Worm (Caenorhabditis elegans) whole organism, L2 larva: Measurements from ENCODE around the gene R10H10.7.

Experiments
- C34F6.9 ChIP-seq: fragments of 150-350 bp; optimal IDR thresholded peaks from 2 replicates; lab custom pipeline; 2014; ENCODE audit warnings: missing biosample characterization, missing genetic modification characterization
- F13H6.1 ChIP-seq: sonication (generic microtip); optimal IDR thresholded peaks from 2 replicates; lab custom pipeline; 2016; ENCODE audit warnings: missing genetic modification characterization, missing compliant biosample characterization
- ZK546.5 ChIP-seq: sonication (generic microtip); optimal IDR thresholded peaks from 2 replicates; lab custom pipeline; 2017; ENCODE audit warnings: missing biosample characterization, missing genetic modification characterization
- ama-1 ChIP-seq: fragments of 150-350 bp; optimal IDR thresholded peaks from 2 replicates; lab custom pipeline; 2018; ENCODE audit warnings: inconsistent platforms
- blmp-1 ChIP-seq: sonication (generic microtip); optimal IDR thresholded peaks from 2 replicates; lab custom pipeline; 2017; ENCODE audit warnings: missing genetic modification characterization, mild to moderate bottlenecking, missing compliant biosample characterization, antibody characterized with exemption, moderate library complexity; ENCODE audit not compliant: insufficient read depth
- crh-2 ChIP-seq: sonication (generic microtip); optimal IDR thresholded peaks from 2 replicates; lab custom pipeline; 2017; ENCODE audit warnings: missing biosample characterization, missing genetic modification characterization
- egl-27 ChIP-seq: sonication (generic microtip); optimal IDR thresholded peaks from 3 replicates; lab custom pipeline; 2017; ENCODE audit warnings: missing biosample characterization, missing genetic modification reagents, missing genetic modification characterization
- elt-1 ChIP-seq: fragments of 150-350 bp; optimal IDR thresholded peaks from 2 replicates; lab custom pipeline; 2014; ENCODE audit warnings: missing biosample characterization, missing genetic modification characterization
- elt-3 ChIP-seq: sonication (generic microtip); optimal IDR thresholded peaks from 2 replicates; lab custom pipeline; 2017; ENCODE audit warnings: missing biosample characterization, missing genetic modification characterization
- gmeb-1 ChIP-seq: fragments of 150-350 bp; optimal IDR thresholded peaks from 2 replicates; lab custom pipeline; 2014; ENCODE audit warnings: missing biosample characterization, missing genetic modification characterization
- lin-13 ChIP-seq: fragments of 150-350 bp; optimal IDR thresholded peaks from 2 replicates; lab custom pipeline; 2014; ENCODE audit warnings: missing biosample characterization, missing genetic modification reagents, missing genetic modification characterization
- lsy-2 ChIP-seq, 2 experiments: fragments of 150-350 bp in 1 of 2; sonication (generic microtip) in 1 of 2; optimal IDR thresholded peaks; 2 replicates each; lab custom pipeline; 2014 to 2017; ENCODE audit warnings: missing biosample characterization in 2 of 2, missing genetic modification characterization in 2 of 2
- mdl-1 ChIP-seq, 2 experiments: fragments of 150-350 bp in 1 of 2; sonication (generic microtip) in 1 of 2; optimal IDR thresholded peaks; 2 replicates each; lab custom pipeline; 2017; ENCODE audit warnings: missing biosample characterization in 2 of 2, missing genetic modification characterization in 2 of 2
- nhr-129 ChIP-seq: fragments of 150-350 bp; optimal IDR thresholded peaks from 2 replicates; lab custom pipeline; 2014; ENCODE audit warnings: missing biosample characterization, missing genetic modification characterization
- nhr-25 ChIP-seq: fragments of 150-350 bp; sonication (generic microtip); optimal IDR thresholded peaks from 3 replicates; lab custom pipeline; 2014; ENCODE audit warnings: missing biosample characterization, missing genetic modification characterization
- nhr-6 ChIP-seq: fragments of 150-350 bp; optimal IDR thresholded peaks from 2 replicates; lab custom pipeline; 2014; ENCODE audit warnings: missing biosample characterization, missing genetic modification characterization
- peb-1 ChIP-seq: fragments of 150-350 bp; optimal IDR thresholded peaks from 2 replicates; lab custom pipeline; 2014; ENCODE audit warnings: missing biosample characterization, missing genetic modification characterization
- sem-4 ChIP-seq: fragments of 150-350 bp; optimal IDR thresholded peaks from 2 replicates; lab custom pipeline; 2014; ENCODE audit warnings: missing biosample characterization, missing genetic modification reagents, missing genetic modification characterization
- skn-1 ChIP-seq: sonication (generic microtip); optimal IDR thresholded peaks from 2 replicates; lab custom pipeline; 2017; ENCODE audit warnings: missing biosample characterization, missing genetic modification characterization
- sma-3 ChIP-seq: sonication (generic microtip); optimal IDR thresholded peaks from 2 replicates; lab custom pipeline; 2016; ENCODE audit warnings: missing genetic modification reagents, missing genetic modification characterization, missing compliant biosample characterization
- sma-9 ChIP-seq, 2 experiments: fragments of 150-350 bp in 1 of 2; sonication (generic microtip) in 1 of 2; optimal IDR thresholded peaks; 2 replicates each; lab custom pipeline; 2014 to 2016; ENCODE audit warnings: missing genetic modification characterization in 2 of 2, mild to moderate bottlenecking in 1 of 2, missing biosample characterization in 1 of 2, missing compliant biosample characterization in 1 of 2, missing genetic modification reagents in 1 of 2, moderate library complexity in 1 of 2
- snpc-4 ChIP-seq: fragments of 150-350 bp; optimal IDR thresholded peaks from 2 replicates; lab custom pipeline; 2014; ENCODE audit warnings: missing biosample characterization, missing genetic modification characterization
- unc-55 ChIP-seq: fragments of 150-350 bp; sonication (generic microtip); optimal IDR thresholded peaks from 3 replicates; lab custom pipeline; 2014; ENCODE audit warnings: missing biosample characterization, missing genetic modification reagents, missing genetic modification characterization
- unc-62 ChIP-seq: fragments of 150-350 bp; optimal IDR thresholded peaks from 2 replicates; lab custom pipeline; 2014; ENCODE audit warnings: missing biosample characterization, missing genetic modification reagents, missing genetic modification characterization
- zag-1 ChIP-seq: fragments of 150-350 bp; optimal IDR thresholded peaks from 2 replicates; lab custom pipeline; 2014; ENCODE audit warnings: missing biosample characterization, missing genetic modification characterization
- ztf-11 ChIP-seq: sonication (generic microtip); optimal IDR thresholded peaks from 2 replicates; lab custom pipeline; 2017; ENCODE audit warnings: missing biosample characterization, missing genetic modification characterization

R10H10.7 gene

ce11 chrIV:10368326-10368725 lies 45.4 kb downstream of the R10H10.7 start, which contains the start of gene iars-1:
iars-1 (plus strand) TSS chrIV:10368601.
- TF ChIP-seq F13H6.1 (no peak), elt-1 (no peak), nhr-129 (peak; percentile 11)

- no peak for TF ChIP-seq sem-4
- TF ChIP-seq lsy-2 (tag; optimal IDR thresholded peaks at IDR 0.05; lab: Kevin White, UChicago) = peak in 1 of 2 experiments; percentile 62
- TF ChIP-seq sma-3 (GFP tag; lab: Kevin White, UChicago) = no peak
- peak; percentile 58 for TF ChIP-seq unc-55
- TF ChIP-seq F13H6.1 = no peak
- TF ChIP-seq nhr-129 = no peak
- peak; percentile 53 for TF ChIP-seq C34F6.9 (tag; lab: Kevin White, UChicago)
Observed at ce11 chrIV:10367740-10368246, 45.9 kb downstream of the R10H10.7 start, which contains the start of gene pges-2. pges-2 (minus strand) TSS chrIV:10367790.

- TF ChIP-seq C34F6.9 (tag; lab: Kevin White, UChicago) (peak; percentile 64), crh-2 (peak; percentile 83), lsy-2 (tag; optimal IDR thresholded peaks at IDR 0.05; lab: Kevin White, UChicago) (peak in 1 of 2 experiments; percentile 69), gmeb-1 (tag; lab: Kevin White, UChicago) (peak; percentile 67), nhr-129 (peak; percentile 54), sma-3 (GFP tag; lab: Kevin White, UChicago) (peak; percentile 49), nhr-25 (peak; percentile 29), unc-55 (peak; percentile 54), ama-1 (lab: Kevin White, UChicago) (no peak), F13H6.1 (peak; percentile 40), mdl-1 (tag; optimal IDR thresholded peaks at IDR 0.05; lab: Kevin White, UChicago) (no peak), sma-9 (GFP tag; optimal IDR thresholded peaks at IDR 0.05; lab: Kevin White, UChicago) (peak; percentile 53), sma-9 (tag; optimal IDR thresholded peaks at IDR 0.05; lab: Kevin White, UChicago) (no peak), peb-1 (tag; lab: Kevin White, UChicago) (no peak)
Observed at ce11 chrIV:10366018-10366417, 47.7 kb downstream of the R10H10.7 start, which contains the start of gene sir-2.1. sir-2.1 (minus strand) TSS chrIV:10366229.

DNA sequence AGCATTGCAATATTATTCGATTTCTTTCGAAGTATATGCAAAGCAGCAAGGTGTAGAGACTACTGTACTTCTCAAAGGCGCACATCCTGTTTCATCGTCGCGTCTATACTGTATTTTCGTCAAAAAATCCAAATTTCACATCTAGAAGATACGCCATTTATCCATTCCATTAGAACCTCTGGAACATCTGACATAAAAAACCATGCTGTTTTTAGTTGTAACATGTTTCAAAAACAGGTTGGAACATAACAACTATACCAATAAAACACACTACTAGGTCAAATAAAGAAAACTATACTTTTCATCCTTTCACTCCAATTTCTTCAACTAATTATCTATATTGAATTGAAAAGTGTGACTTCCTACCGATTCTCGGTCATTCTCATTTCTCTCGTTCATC lies 53.4 kb downstream of the R10H10.7 start, which contains the start of gene ugt-59:
TSS of gene ugt-59 (plus strand) at position 301 of the 400 bp plus-strand sequence.
- no peak for TF ChIP-seq nhr-6 (tag; lab: Kevin White, UChicago)
- no peak for TF ChIP-seq elt-1
- no peak for TF ChIP-seq ZK546.5 (tag; lab: Kevin White, UChicago)
- TF ChIP-seq ama-1 (lab: Kevin White, UChicago) = no peak
- TF ChIP-seq blmp-1 (tag; lab: Kevin White, UChicago) = no peak
- TF ChIP-seq ztf-11 (tag; lab: Kevin White, UChicago) = no peak
- no peak for TF ChIP-seq F13H6.1
- TF ChIP-seq elt-3 (tag; lab: Kevin White, UChicago) = no peak
- TF ChIP-seq sma-9 (GFP tag; optimal IDR thresholded peaks at IDR 0.05; lab: Kevin White, UChicago) = no peak
- no peak for TF ChIP-seq sma-9 (tag; optimal IDR thresholded peaks at IDR 0.05; lab: Kevin White, UChicago)
- no peak for TF ChIP-seq crh-2
- no peak for TF ChIP-seq snpc-4 (tag; lab: Kevin White, UChicago)
- TF ChIP-seq zag-1 = no peak
- TF ChIP-seq unc-55 = no peak
- no peak for TF ChIP-seq egl-27 (tag; lab: Kevin White, UChicago)
- no peak for TF ChIP-seq lin-13 (GFP tag; lab: Kevin White, UChicago)
- no peak for TF ChIP-seq unc-62 (GFP tag; lab: Kevin White, UChicago)
- no peak for TF ChIP-seq skn-1 (tag; lab: Kevin White, UChicago)
